Fruit fly (Drosophila melanogaster) whole organism, adult: Measurements from ENCODE around the gene CG14915.

Experiments used
- CG11617 ChIP-seq: fragments of 200-800 bp; sonication (Bioruptor generic); optimal IDR thresholded peaks from 2 replicates; lab custom pipeline; 2017; ENCODE audit warnings: mild to moderate bottlenecking, missing biosample characterization, missing genetic modification reagents, missing genetic modification characterization
- CG12768 ChIP-seq: fragments of 200-800 bp; sonication (Bioruptor generic); optimal IDR thresholded peaks from 2 replicates; lab custom pipeline; 2017; ENCODE audit warnings: missing biosample characterization, missing genetic modification characterization, mild to moderate bottlenecking, moderate library complexity, missing genetic modification reagents
- CG14711 ChIP-seq: fragments of 200-800 bp; sonication (Bioruptor generic); optimal IDR thresholded peaks from 2 replicates; lab custom pipeline; 2018; ENCODE audit warnings: missing biosample characterization, mild to moderate bottlenecking, missing genetic modification characterization, moderate library complexity
- CG1620 ChIP-seq: fragments of 200-800 bp; sonication (Bioruptor generic); optimal IDR thresholded peaks from 2 replicates; lab custom pipeline; 2016; ENCODE audit warnings: missing biosample characterization, missing genetic modification characterization
- CG33017 ChIP-seq: fragments of 200-800 bp; sonication (Bioruptor generic); optimal IDR thresholded peaks from 2 replicates; lab custom pipeline; 2018; ENCODE audit warnings: missing biosample characterization, mild to moderate bottlenecking, missing genetic modification characterization, moderate library complexity
- CG5204 ChIP-seq: fragments of 200-800 bp; sonication (Bioruptor generic); optimal IDR thresholded peaks from 2 replicates; lab custom pipeline; 2016; ENCODE audit warnings: missing biosample characterization, missing genetic modification characterization
- CG7045 ChIP-seq: fragments of 200-800 bp; sonication (Bioruptor generic); optimal IDR thresholded peaks from 2 replicates; lab custom pipeline; 2017; ENCODE audit warnings: missing biosample characterization, mild to moderate bottlenecking, missing genetic modification characterization
- CG7101 ChIP-seq: fragments of 200-800 bp; sonication (Bioruptor generic); optimal IDR thresholded peaks from 2 replicates; lab custom pipeline; 2018; ENCODE audit warnings: missing biosample characterization, mild to moderate bottlenecking, missing genetic modification characterization, moderate library complexity
- Clk ChIP-seq: fragments of 200-800 bp; sonication (Bioruptor generic); optimal IDR thresholded peaks from 2 replicates; lab custom pipeline; 2017; ENCODE audit warnings: missing biosample characterization, missing genetic modification characterization
- Crg-1 ChIP-seq: fragments of 200-800 bp; sonication (Bioruptor generic); optimal IDR thresholded peaks from 2 replicates; lab custom pipeline; 2016; ENCODE audit warnings: missing biosample characterization, missing genetic modification characterization
- Hr96 ChIP-seq: fragments of 200-800 bp; sonication (Bioruptor generic); optimal IDR thresholded peaks from 2 replicates; lab custom pipeline; 2016; ENCODE audit warnings: missing biosample characterization, missing genetic modification characterization
- Mnt ChIP-seq: fragments of 200-800 bp; sonication (Bioruptor generic); optimal IDR thresholded peaks from 2 replicates; lab custom pipeline; 2016; ENCODE audit warnings: missing biosample characterization, mild to moderate bottlenecking, missing genetic modification characterization
- bab1 ChIP-seq: fragments of 200-800 bp; sonication (Bioruptor generic); optimal IDR thresholded peaks from 3 replicates; lab custom pipeline; 2019; ENCODE audit warnings: missing biosample characterization, mild to moderate bottlenecking, missing genetic modification characterization, moderate library complexity
- cic ChIP-seq: fragments of 200-800 bp; sonication (Bioruptor generic); optimal IDR thresholded peaks from 2 replicates; lab custom pipeline; 2017; ENCODE audit warnings: missing biosample characterization, mild to moderate bottlenecking, missing genetic modification characterization, moderate library complexity
- cnc ChIP-seq, 2 experiments: fragments of >200 bp; optimal IDR thresholded peaks; 2 replicates each; lab custom pipeline; 2017
- kay ChIP-seq: fragments of 200-800 bp; sonication (Bioruptor generic); peaks from one replicate; lab custom pipeline; 2016; ENCODE audit warnings: missing biosample characterization, missing genetic modification characterization, borderline replicate concordance
- ovo ChIP-seq: fragments of 200-800 bp; sonication (Bioruptor generic); optimal IDR thresholded peaks from 2 replicates; lab custom pipeline; 2016; ENCODE audit warnings: missing biosample characterization, missing genetic modification characterization
- pad ChIP-seq: fragments of 200-800 bp; sonication (Bioruptor generic); optimal IDR thresholded peaks from 3 replicates; lab custom pipeline; 2017; ENCODE audit warnings: missing biosample characterization, missing genetic modification characterization, mild to moderate bottlenecking, moderate library complexity, missing genetic modification reagents
- tj ChIP-seq: fragments of 200-800 bp; sonication (Bioruptor generic); optimal IDR thresholded peaks from 3 replicates; lab custom pipeline; 2017; ENCODE audit warnings: missing biosample characterization, mild to moderate bottlenecking, missing genetic modification characterization, moderate library complexity
- toe ChIP-seq: fragments of 200-800 bp; sonication (Bioruptor generic); optimal IDR thresholded peaks from 2 replicates; lab custom pipeline; 2016; ENCODE audit warnings: missing biosample characterization, missing genetic modification characterization

The CG14915 gene

dm6 chr2L:11113011-11113528 lies 42.2 kb downstream of the CG14915 start, which contains the start of gene Idua:
Gene Idua, minus strand, starts transcription at chr2L:11113061.
- TF ChIP-seq bab1 (GFP tag; lab: Kevin White, UChicago), result peak; percentile 65
- no peak for TF ChIP-seq CG1620 (GFP tag; lab: Kevin White, UChicago)
- TF ChIP-seq CG14711 (tag; lab: Kevin White, UChicago), result peak; percentile 51
- peak; percentile 59 for TF ChIP-seq CG7101 (tag; lab: Kevin White, UChicago)
- peak; percentile 63 for TF ChIP-seq CG7045 (GFP tag; lab: Kevin White, UChicago)
- TF ChIP-seq pad, result peak; percentile 50
- peak; percentile 65 for TF ChIP-seq CG33017 (tag; lab: Kevin White, UChicago)
- TF ChIP-seq tj, result no peak
- TF ChIP-seq ovo (GFP tag; lab: Kevin White, UChicago), result no peak
- peak; percentile 37 for TF ChIP-seq Clk (GFP tag; lab: Kevin White, UChicago)
- TF ChIP-seq cic (GFP tag; lab: Kevin White, UChicago), result no peak
- TF ChIP-seq Crg-1 (GFP tag; lab: Kevin White, UChicago), result no peak
- no peak for TF ChIP-seq toe
- TF ChIP-seq CG11617 (GFP tag; lab: Kevin White, UChicago), result peak; percentile 47
- peak; percentile 60 for TF ChIP-seq CG12768 (GFP tag; lab: Kevin White, UChicago)

DNA sequence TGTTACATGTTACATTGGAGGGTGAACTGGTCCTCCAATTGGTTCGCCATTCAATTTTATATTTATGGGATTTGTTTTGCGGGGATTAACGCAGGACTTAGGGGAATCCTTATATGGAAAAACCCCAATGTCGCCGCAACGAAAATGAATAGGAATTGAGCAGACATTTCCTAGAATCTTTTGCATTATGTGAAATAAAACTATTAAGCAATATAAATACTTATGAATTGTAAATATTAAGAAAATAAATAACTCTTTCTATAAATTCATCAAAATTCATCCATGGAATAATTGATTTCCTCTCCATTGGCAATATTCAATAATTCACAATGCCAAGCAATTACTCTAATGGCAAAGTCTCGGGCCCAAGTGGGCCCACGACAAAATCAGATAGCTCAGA lies 42.9 kb downstream of the CG14915 start, which contains the start of gene Gr32a:
Gene Gr32a, plus strand, starts transcription at position 301 of the 400 bp plus-strand sequence.
- TF ChIP-seq cic (GFP tag; lab: Kevin White, UChicago) (no peak), CG14711 (tag; lab: Kevin White, UChicago) (no peak), CG12768 (GFP tag; lab: Kevin White, UChicago) (no peak), CG7045 (GFP tag; lab: Kevin White, UChicago) (no peak), CG5204 (GFP tag; lab: Kevin White, UChicago) (no peak), Hr96 (GFP tag; lab: Kevin White, UChicago) (no peak), tj (no peak), kay (GFP tag; lab: Kevin White, UChicago) (no peak), cnc (optimal IDR thresholded peaks at IDR 0.05; lab: Kevin White, UChicago) (no peak), bab1 (GFP tag; lab: Kevin White, UChicago) (no peak)

DNA sequence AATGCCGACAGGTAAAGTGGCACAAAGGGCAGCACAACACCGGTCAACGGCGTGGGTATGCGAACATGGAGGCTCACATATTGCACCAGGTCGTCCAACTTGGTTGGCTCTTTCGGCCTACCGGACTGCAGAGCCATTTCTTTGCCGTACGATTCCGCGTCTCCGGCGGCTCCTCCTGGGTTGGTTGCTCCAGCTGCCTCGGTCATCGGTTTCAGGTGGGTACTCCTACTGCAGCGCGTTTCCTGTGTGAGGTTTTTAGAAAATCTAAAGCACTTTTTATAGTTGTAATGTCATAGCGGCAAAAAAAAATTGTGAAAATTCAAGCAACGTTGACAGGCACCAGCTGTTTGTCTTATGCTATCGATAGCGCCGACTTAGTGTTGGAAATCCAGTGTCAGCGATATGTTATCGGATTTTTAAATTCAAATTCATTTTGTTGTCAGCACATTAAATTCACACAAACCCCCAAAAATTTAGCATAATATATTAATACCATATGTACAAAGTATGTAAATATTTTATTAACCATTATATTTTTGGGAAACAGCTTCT lies 49.2 kb downstream of the CG14915 start, which contains the start of gene CG6230:
Gene CG6230, minus strand, starts transcription at position 354 of the 552 bp plus-strand sequence.
- TF ChIP-seq CG14711 (tag; lab: Kevin White, UChicago), result peak; percentile 3
- peak; percentile 9 for TF ChIP-seq Mnt (GFP tag; lab: Kevin White, UChicago)
- peak; percentile 1 for TF ChIP-seq tj
- no peak for TF ChIP-seq CG7101 (tag; lab: Kevin White, UChicago)
- peak; percentile 22 for TF ChIP-seq bab1 (GFP tag; lab: Kevin White, UChicago)
